Worm (Caenorhabditis elegans) whole organism, early embryonic: ENCODE measurements around the gene C15C8.8.

Experiments
- aly-1 ChIP-seq: sonication (generic microtip); optimal IDR thresholded peaks from 2 replicates; lab custom pipeline; 2016; ENCODE audit warnings: missing genetic modification characterization, missing compliant biosample characterization
- flt-1 ChIP-seq: fragments of 200-800 bp; sonication (Bioruptor generic); IDR thresholded peaks from 2 replicates; pipeline ENCODE4 v1.3.6; 2022; ENCODE audit warnings: missing genetic modification characterization, missing compliant biosample characterization
- sea-1 ChIP-seq: fragments of 200-800 bp; sonication (Bioruptor generic); conservative IDR thresholded peaks from 2 replicates; pipeline ENCODE4 v1.3.6; 2022; ENCODE audit warnings: missing genetic modification characterization, missing compliant biosample characterization
- tbx-11 ChIP-seq: fragments of 200-800 bp; sonication (Bioruptor generic); IDR thresholded peaks from 2 replicates; pipeline ENCODE4 v1.3.6; 2022; ENCODE audit warnings: missing genetic modification characterization, missing compliant biosample characterization

- TF ChIP-seq tbx-11 (GFP tag; lab: Robert Waterston, UW) (no peak), aly-1 (tag; lab: Kevin White, UChicago) (no peak), sea-1 (GFP tag; lab: Robert Waterston, UW) (no peak), flt-1 (GFP tag; lab: Robert Waterston, UW) (no peak)
Observed at ce11 chrV:12763291-12763995, 11.1 kb upstream of the C15C8.8 start, which contains the start of the genes abcf-1 and scc-3.
